Fruit fly (Drosophila melanogaster): Measurements from ENCODE around the gene barr.

barr gene

dm6 chr2L:20067928-20068327 lies 6.8 kb upstream of the barr start:
- 0 out of 3 replicates have a peak, but pooled peaks have one; percentile 6 for TF ChIP-seq CG6163 (GFP tag; IDR thresholded peaks at IDR 0.05)
- TF ChIP-seq svp (GFP tag), result no peak
- TF ChIP-seq Eip93F (GFP tag; optimal IDR thresholded peaks at IDR 0.05), result peak; percentile 6
- TF ChIP-seq Ets21C (GFP tag; optimal IDR thresholded peaks at IDR 0.05), result no peak
- peak; percentile 7 for TF ChIP-seq Eip78C (GFP tag)
- no peak for TF ChIP-seq Hr38 (GFP tag; optimal IDR thresholded peaks at IDR 0.05)
- TF ChIP-seq vri (GFP tag; optimal IDR thresholded peaks at IDR 0.05), result peak; percentile 51
- peak; percentile 34 for TF ChIP-seq dsx (GFP tag; optimal IDR thresholded peaks at IDR 0.05; ENCODE audit: poor library complexity, severe bottlenecking)
- TF ChIP-seq CG6792 (GFP tag; optimal IDR thresholded peaks at IDR 0.05), result no peak
- TF ChIP-seq CG6808 (GFP tag; optimal IDR thresholded peaks at IDR 0.05), result no peak
- TF ChIP-seq Sox14 (GFP tag; optimal IDR thresholded peaks at IDR 0.05), result peak; percentile 4

- TF ChIP-seq Blimp-1 (GFP tag; optimal IDR thresholded peaks at IDR 0.05), result no peak
- TF ChIP-seq Sox102F (GFP tag; optimal IDR thresholded peaks at IDR 0.05), result no peak
- TF ChIP-seq CG6163 (GFP tag; IDR thresholded peaks at IDR 0.05), result no peak
- TF ChIP-seq CG3032 (tag; optimal IDR thresholded peaks at IDR 0.05), result no peak
- TF ChIP-seq CG8319 (GFP tag; optimal IDR thresholded peaks at IDR 0.05), result no peak
- TF ChIP-seq topi (GFP tag; optimal IDR thresholded peaks at IDR 0.05), result no peak
- no peak for TF ChIP-seq CG4318 (GFP tag; optimal IDR thresholded peaks at IDR 0.05)
- no peak for TF ChIP-seq OdsH (GFP tag; optimal IDR thresholded peaks at IDR 0.05)
- no peak for TF ChIP-seq Hr39 (GFP tag; optimal IDR thresholded peaks at IDR 0.05)
- no peak for TF ChIP-seq CG7368 (GFP tag; optimal IDR thresholded peaks at IDR 0.05)
- TF ChIP-seq achi (GFP tag; optimal IDR thresholded peaks at IDR 0.05), result no peak
- no peak for TF ChIP-seq CG10631 (GFP tag; optimal IDR thresholded peaks at IDR 0.05)
- TF ChIP-seq fd85E (GFP tag; optimal IDR thresholded peaks at IDR 0.05), result no peak
- TF ChIP-seq Ets96B (tag; optimal IDR thresholded peaks at IDR 0.05), result no peak
- TF ChIP-seq CG6276 (GFP tag; optimal IDR thresholded peaks at IDR 0.05), result no peak
- no peak for TF ChIP-seq CG34406 (GFP tag; optimal IDR thresholded peaks at IDR 0.05)
- no peak for TF ChIP-seq Sox15 (GFP tag; optimal IDR thresholded peaks at IDR 0.05)
- peak; percentile 4 for TF ChIP-seq CG16779 (tag; optimal IDR thresholded peaks at IDR 0.05)
- TF ChIP-seq vri (GFP tag; optimal IDR thresholded peaks at IDR 0.05), result no peak
- TF ChIP-seq CG6854 (GFP tag; optimal IDR thresholded peaks at IDR 0.05), result peak; percentile 0
- TF ChIP-seq Ets21C (GFP tag; optimal IDR thresholded peaks at IDR 0.05), result no peak
- no peak for TF ChIP-seq CG6792 (GFP tag; optimal IDR thresholded peaks at IDR 0.05)
- TF ChIP-seq CG31627 (GFP tag; optimal IDR thresholded peaks at IDR 0.05), result no peak
- peak; percentile 74 for TF ChIP-seq Eip78C (GFP tag)
- TF ChIP-seq dsx (GFP tag; optimal IDR thresholded peaks at IDR 0.05; ENCODE audit: poor library complexity, severe bottlenecking), result no peak
- TF ChIP-seq esn (GFP tag; optimal IDR thresholded peaks at IDR 0.05), result peak; percentile 1
- TF ChIP-seq net (GFP tag; optimal IDR thresholded peaks at IDR 0.05), result no peak
- TF ChIP-seq fkh (GFP tag; optimal IDR thresholded peaks at IDR 0.05), result peak; percentile 47
- TF ChIP-seq CG15336 (GFP tag; IDR thresholded peaks at IDR 0.05), result peak; percentile 29; the same call in 1 of the 2 replicates
- no peak for TF ChIP-seq CG32006 (GFP tag; optimal IDR thresholded peaks at IDR 0.05)
- TF ChIP-seq CG6808 (GFP tag; optimal IDR thresholded peaks at IDR 0.05), result no peak
- TF ChIP-seq ss (GFP tag; optimal IDR thresholded peaks at IDR 0.05), result peak; percentile 43 to 52
- no peak for TF ChIP-seq cyc (GFP tag; optimal IDR thresholded peaks at IDR 0.05)
- TF ChIP-seq acj6 (GFP tag; optimal IDR thresholded peaks at IDR 0.05), result no peak
- peak; percentile 29 for TF ChIP-seq CG3919 (GFP tag; optimal IDR thresholded peaks at IDR 0.05)
- TF ChIP-seq Sox14 (GFP tag; optimal IDR thresholded peaks at IDR 0.05), result peak; percentile 45
- no peak for TF ChIP-seq Eip93F (GFP tag; optimal IDR thresholded peaks at IDR 0.05)
- TF ChIP-seq pdm3 (GFP tag; optimal IDR thresholded peaks at IDR 0.05), result no peak
- no peak for TF ChIP-seq Hr38 (GFP tag; optimal IDR thresholded peaks at IDR 0.05)
- TF ChIP-seq CG10669 (GFP tag; optimal IDR thresholded peaks at IDR 0.05), result no peak
- no peak for TF ChIP-seq CG11762 (GFP tag; optimal IDR thresholded peaks at IDR 0.05; ENCODE audit: insufficient read depth)
- TF ChIP-seq CG11294 (GFP tag; IDR thresholded peaks at IDR 0.05), result no peak
- TF ChIP-seq Hr4 (GFP tag; optimal IDR thresholded peaks at IDR 0.05), result no peak
Measured at dm6 chr2L:20066233-20066650, 5.1 kb upstream of the barr start, which contains the start of gene bwa. bwa (plus strand) TSS chr2L:20066391.
